Worm (Caenorhabditis elegans) whole organism, early embryonic: ENCODE results near the gene rsp-1.

Experiments used
- B0310.2 ChIP-seq: sonication (generic microtip); optimal IDR thresholded peaks from 2 replicates; lab custom pipeline; 2016; ENCODE audit warnings: mild to moderate bottlenecking, missing genetic modification characterization, missing compliant biosample characterization
- F13C5.2 ChIP-seq: sonication (generic microtip); optimal IDR thresholded peaks from 2 replicates; lab custom pipeline; 2017; ENCODE audit warnings: mild to moderate bottlenecking, missing genetic modification characterization, inconsistent platforms, missing compliant biosample characterization
- aly-1 ChIP-seq: sonication (generic microtip); optimal IDR thresholded peaks from 2 replicates; lab custom pipeline; 2016; ENCODE audit warnings: missing genetic modification characterization, missing compliant biosample characterization
- ama-1 ChIP-seq: fragments of 150-350 bp; optimal IDR thresholded peaks from 2 replicates; lab custom pipeline; 2014
- ceh-13 ChIP-seq: fragments of 200-800 bp; sonication (Bioruptor generic); optimal IDR thresholded peaks from 2 replicates; lab custom pipeline; 2018; ENCODE audit warnings: mild to moderate bottlenecking, missing genetic modification characterization, missing compliant biosample characterization
- ceh-36 ChIP-seq: sonication (generic microtip); optimal IDR thresholded peaks from 2 replicates; lab custom pipeline; 2016; ENCODE audit warnings: missing genetic modification characterization, inconsistent platforms, missing compliant biosample characterization
- ets-7 ChIP-seq: sonication (generic microtip); optimal IDR thresholded peaks from 2 replicates; lab custom pipeline; 2016; ENCODE audit warnings: missing genotype, missing genetic modification characterization, missing compliant biosample characterization
- flt-1 ChIP-seq: fragments of 200-800 bp; sonication (Bioruptor generic); IDR thresholded peaks from 2 replicates; pipeline ENCODE4 v1.3.6; 2022; ENCODE audit warnings: missing genetic modification characterization, missing compliant biosample characterization
- hmbx-1 ChIP-seq: sonication (generic microtip); optimal IDR thresholded peaks from 2 replicates; lab custom pipeline; 2016; ENCODE audit warnings: mild to moderate bottlenecking, missing genetic modification characterization, missing compliant biosample characterization
- hmg-4 ChIP-seq: fragments of 200-800 bp; sonication (Bioruptor generic); optimal IDR thresholded peaks from 2 replicates; lab custom pipeline; 2018; ENCODE audit warnings: mild to moderate bottlenecking, missing genetic modification characterization, missing compliant biosample characterization
- hnd-1 ChIP-seq: sonication (generic microtip); optimal IDR thresholded peaks from 2 replicates; lab custom pipeline; 2016; ENCODE audit warnings: missing genetic modification characterization, missing compliant biosample characterization
- pes-1 ChIP-seq: fragments of 200-800 bp; sonication (Bioruptor generic); IDR thresholded peaks from 2 replicates; pipeline ENCODE4 v1.3.6; 2022; ENCODE audit warnings: missing genetic modification reagents, missing genetic modification characterization, missing compliant biosample characterization
- scrt-1 ChIP-seq: fragments of 200-800 bp; sonication (Bioruptor generic); IDR thresholded peaks from 2 replicates; pipeline ENCODE4 v1.3.6; 2022; ENCODE audit warnings: missing genetic modification characterization, missing compliant biosample characterization
- sea-1 ChIP-seq: fragments of 200-800 bp; sonication (Bioruptor generic); conservative IDR thresholded peaks from 2 replicates; pipeline ENCODE4 v1.3.6; 2022; ENCODE audit warnings: missing genetic modification characterization, missing compliant biosample characterization
- tbx-11 ChIP-seq: fragments of 200-800 bp; sonication (Bioruptor generic); IDR thresholded peaks from 2 replicates; pipeline ENCODE4 v1.3.6; 2022; ENCODE audit warnings: missing genetic modification characterization, missing compliant biosample characterization
- tbx-37 ChIP-seq: fragments of 200-800 bp; sonication (Bioruptor generic); conservative IDR thresholded peaks from 2 replicates; pipeline ENCODE4 v1.3.6; 2022; ENCODE audit warnings: missing genetic modification reagents, missing genetic modification characterization, missing compliant biosample characterization
- tra-4 ChIP-seq: sonication (generic microtip); optimal IDR thresholded peaks from 2 replicates; lab custom pipeline; 2017; ENCODE audit warnings: missing genetic modification characterization, missing compliant biosample characterization

Gene rsp-1

DNA sequence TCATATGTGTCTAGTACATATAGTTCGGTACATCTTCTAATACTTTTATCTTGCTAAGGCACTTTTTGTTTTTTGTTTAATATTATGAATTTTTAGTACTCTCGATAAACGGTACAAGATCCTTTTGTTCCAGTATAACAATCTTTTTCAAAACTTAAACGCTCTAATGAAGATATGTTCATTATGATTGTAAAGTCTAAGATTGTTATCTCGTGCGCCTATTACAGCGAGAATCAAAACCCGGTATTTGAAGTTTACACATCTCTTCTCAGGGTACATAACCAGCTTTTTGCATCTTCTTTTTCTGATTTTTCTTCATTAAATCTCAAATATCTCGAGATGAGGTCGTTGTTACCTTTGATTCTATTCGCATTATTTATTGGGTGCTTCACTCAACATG is 34.8 kb downstream of the rsp-1 start, which contains the start of gene B0334.13:
B0334.13 (plus strand) TSS at position 301 of the 400 bp plus-strand sequence.
- no peak for TF ChIP-seq aly-1
- TF ChIP-seq flt-1 (GFP tag; lab: Robert Waterston, UW), result no peak

DNA sequence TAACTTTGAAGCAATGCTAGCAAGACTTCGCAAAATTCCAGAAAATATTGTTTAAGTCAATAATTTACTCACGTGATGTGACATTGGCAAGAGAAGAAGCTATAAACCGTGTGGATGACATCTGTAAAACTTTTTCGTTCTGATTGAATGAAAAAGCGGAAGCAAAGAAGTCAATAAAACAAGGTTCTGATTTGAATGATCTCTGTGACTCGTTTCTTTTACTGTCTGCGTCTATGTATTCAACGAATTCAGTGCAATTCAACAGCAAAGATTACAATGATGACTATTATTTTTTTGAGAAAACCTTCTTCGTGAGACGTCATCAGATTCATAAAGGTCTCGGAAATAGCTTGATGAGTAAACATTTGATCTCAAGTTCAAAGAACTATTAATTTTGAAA is 39.7 kb downstream of the rsp-1 start, which contains the start of gene hacl-1:
hacl-1 (minus strand) TSS at position 121 of the 400 bp plus-strand sequence.
- no peak for TF ChIP-seq sea-1 (GFP tag; lab: Robert Waterston, UW)
- no peak for TF ChIP-seq hnd-1
- no peak for TF ChIP-seq ceh-13
- TF ChIP-seq tbx-37 (GFP tag; lab: Robert Waterston, UW), result no peak
- TF ChIP-seq pes-1 (GFP tag; lab: Robert Waterston, UW), result no peak
- no peak for TF ChIP-seq hmg-4 (GFP tag; lab: Kevin White, UChicago)
- no peak for TF ChIP-seq scrt-1
- TF ChIP-seq flt-1 (GFP tag; lab: Robert Waterston, UW), result no peak
- no peak for TF ChIP-seq ama-1 (lab: Kevin White, UChicago)
- no peak for TF ChIP-seq aly-1
- no peak for TF ChIP-seq ceh-36 (tag; lab: Kevin White, UChicago)
- no peak for TF ChIP-seq ets-7 (tag; lab: Kevin White, UChicago)
- no peak for TF ChIP-seq hmbx-1
- no peak for TF ChIP-seq B0310.2 (tag; lab: Kevin White, UChicago)
- no peak for TF ChIP-seq tra-4
- no peak for TF ChIP-seq tbx-11 (GFP tag; lab: Robert Waterston, UW)
- no peak for TF ChIP-seq F13C5.2 (tag; lab: Kevin White, UChicago)

DNA sequence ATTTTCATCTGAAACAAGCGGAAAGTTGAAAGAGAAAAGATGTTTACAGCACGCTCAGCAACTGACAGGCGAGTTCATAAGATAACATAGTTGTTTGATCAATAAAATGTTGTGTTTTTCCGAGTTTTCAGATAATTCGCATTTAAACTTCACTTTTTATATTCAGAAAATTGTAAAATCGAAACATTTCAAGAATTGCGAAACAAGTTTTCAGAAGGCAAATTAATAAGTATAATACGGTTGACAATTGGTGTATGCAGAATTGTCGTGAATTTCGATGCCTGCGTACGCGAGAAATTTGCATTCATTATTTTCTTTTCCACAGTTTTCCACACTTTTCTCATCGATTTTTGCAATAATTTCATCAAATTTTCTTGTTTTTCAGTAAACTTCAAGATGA is 42.1 kb downstream of the rsp-1 start, which contains the start of the genes ooc-3 and B0334.4:
ooc-3 (minus strand) TSS at position 15 of the 400 bp plus-strand sequence.
B0334.4 (plus strand) TSS at position 386 of the 400 bp plus-strand sequence.
- TF ChIP-seq hmg-4 (GFP tag; lab: Kevin White, UChicago) (no peak), hmbx-1 (no peak), sea-1 (GFP tag; lab: Robert Waterston, UW) (no peak), ama-1 (lab: Kevin White, UChicago) (no peak), F13C5.2 (tag; lab: Kevin White, UChicago) (no peak), flt-1 (GFP tag; lab: Robert Waterston, UW) (no peak), ceh-13 (no peak), ceh-36 (tag; lab: Kevin White, UChicago) (no peak), pes-1 (GFP tag; lab: Robert Waterston, UW) (no peak), ets-7 (tag; lab: Kevin White, UChicago) (no peak), tra-4 (no peak), tbx-11 (GFP tag; lab: Robert Waterston, UW) (no peak), scrt-1 (no peak), tbx-37 (GFP tag; lab: Robert Waterston, UW) (no peak), B0310.2 (tag; lab: Kevin White, UChicago) (no peak), hnd-1 (no peak), aly-1 (no peak)

DNA sequence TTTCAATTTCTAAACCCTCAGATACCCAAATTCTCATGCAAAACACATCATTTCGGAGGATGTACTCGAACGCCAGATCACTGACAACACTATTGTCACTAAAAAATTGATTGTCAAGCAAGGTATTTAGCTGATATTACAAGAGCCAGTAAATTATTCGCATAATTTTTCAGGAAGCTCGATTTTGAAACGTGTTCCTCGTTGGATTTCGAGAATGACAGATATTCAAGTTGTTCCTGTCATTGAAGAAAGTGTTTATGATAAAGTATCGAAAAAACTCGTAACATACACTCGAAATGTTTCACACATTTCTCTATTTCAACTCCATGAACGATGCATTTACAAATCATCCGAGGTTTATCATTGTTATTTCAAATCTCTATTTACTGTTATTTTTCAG is 42.6 kb downstream of the rsp-1 start:
- TF ChIP-seq tbx-37 (GFP tag; lab: Robert Waterston, UW), result no peak
- TF ChIP-seq ama-1 (lab: Kevin White, UChicago), result no peak
- no peak for TF ChIP-seq ets-7 (tag; lab: Kevin White, UChicago)
- no peak for TF ChIP-seq tra-4
- no peak for TF ChIP-seq ceh-13
- no peak for TF ChIP-seq hmg-4 (GFP tag; lab: Kevin White, UChicago)
- no peak for TF ChIP-seq flt-1 (GFP tag; lab: Robert Waterston, UW)
- TF ChIP-seq sea-1 (GFP tag; lab: Robert Waterston, UW), result no peak
- no peak for TF ChIP-seq pes-1 (GFP tag; lab: Robert Waterston, UW)
- TF ChIP-seq B0310.2 (tag; lab: Kevin White, UChicago), result no peak
- no peak for TF ChIP-seq ceh-36 (tag; lab: Kevin White, UChicago)
- TF ChIP-seq F13C5.2 (tag; lab: Kevin White, UChicago), result no peak
- TF ChIP-seq scrt-1, result no peak
- TF ChIP-seq aly-1, result no peak
- no peak for TF ChIP-seq hmbx-1
- no peak for TF ChIP-seq tbx-11 (GFP tag; lab: Robert Waterston, UW)
- no peak for TF ChIP-seq hnd-1

DNA sequence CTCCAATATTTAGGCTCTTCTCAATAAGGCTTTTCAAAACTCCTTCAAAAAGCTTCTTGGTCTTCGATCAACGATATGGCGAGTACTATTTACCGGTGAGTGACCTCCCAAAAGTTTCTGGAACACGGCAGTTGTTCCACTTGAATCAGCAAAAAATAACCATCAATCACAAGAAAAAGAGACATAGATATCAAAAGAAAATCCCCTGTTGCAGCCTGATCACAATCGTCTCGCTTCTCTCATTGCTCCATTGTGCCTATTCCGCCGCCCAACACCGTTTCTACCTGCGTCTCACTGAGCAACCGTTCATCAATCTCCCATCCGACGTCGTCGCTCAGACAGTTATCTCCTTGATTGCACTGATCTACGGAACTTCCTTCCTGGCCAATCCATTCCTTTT is 43.6 kb downstream of the rsp-1 start, which contains the start of gene emc-5:
emc-5 (plus strand) TSS at position 14 of the 400 bp plus-strand sequence.
- no peak for TF ChIP-seq aly-1
- TF ChIP-seq scrt-1, result no peak
- no peak for TF ChIP-seq tbx-11 (GFP tag; lab: Robert Waterston, UW)
- no peak for TF ChIP-seq ceh-13
- no peak for TF ChIP-seq tra-4
- no peak for TF ChIP-seq pes-1 (GFP tag; lab: Robert Waterston, UW)
- no peak for TF ChIP-seq sea-1 (GFP tag; lab: Robert Waterston, UW)
- no peak for TF ChIP-seq B0310.2 (tag; lab: Kevin White, UChicago)
- no peak for TF ChIP-seq hmbx-1
- no peak for TF ChIP-seq hnd-1
- TF ChIP-seq ama-1 (lab: Kevin White, UChicago), result no peak
- TF ChIP-seq tbx-37 (GFP tag; lab: Robert Waterston, UW), result no peak
- no peak for TF ChIP-seq flt-1 (GFP tag; lab: Robert Waterston, UW)
- TF ChIP-seq F13C5.2 (tag; lab: Kevin White, UChicago), result no peak
- no peak for TF ChIP-seq ceh-36 (tag; lab: Kevin White, UChicago)
- no peak for TF ChIP-seq ets-7 (tag; lab: Kevin White, UChicago)
- TF ChIP-seq hmg-4 (GFP tag; lab: Kevin White, UChicago), result no peak

DNA sequence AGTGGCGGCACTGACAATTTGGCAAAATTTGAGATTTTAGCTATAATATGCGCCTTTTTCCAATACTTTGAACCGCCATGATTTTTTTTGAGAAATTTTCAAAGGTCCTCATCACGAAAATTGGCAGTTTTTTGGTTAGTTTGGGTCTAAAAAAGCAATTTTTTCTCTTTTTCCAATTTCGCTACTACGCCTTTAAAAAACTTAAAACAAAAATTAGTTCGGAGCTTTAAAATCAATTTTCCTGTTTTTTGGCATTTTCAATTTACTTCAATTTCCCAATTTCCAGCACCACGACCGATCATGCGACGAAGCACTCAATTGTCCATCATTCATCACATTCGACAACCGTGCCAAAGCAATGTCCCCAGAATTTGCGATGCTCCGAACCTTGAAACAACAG is 44.2 kb downstream of the rsp-1 start, which contains the start of gene B0334.5:
B0334.5 (plus strand) TSS at position 301 of the 400 bp plus-strand sequence.
- TF ChIP-seq F13C5.2 (tag; lab: Kevin White, UChicago), result no peak
- no peak for TF ChIP-seq sea-1 (GFP tag; lab: Robert Waterston, UW)
- no peak for TF ChIP-seq tbx-37 (GFP tag; lab: Robert Waterston, UW)
- no peak for TF ChIP-seq hmg-4 (GFP tag; lab: Kevin White, UChicago)
- TF ChIP-seq flt-1 (GFP tag; lab: Robert Waterston, UW), result no peak
- no peak for TF ChIP-seq pes-1 (GFP tag; lab: Robert Waterston, UW)
- TF ChIP-seq scrt-1, result no peak
- no peak for TF ChIP-seq ama-1 (lab: Kevin White, UChicago)

DNA sequence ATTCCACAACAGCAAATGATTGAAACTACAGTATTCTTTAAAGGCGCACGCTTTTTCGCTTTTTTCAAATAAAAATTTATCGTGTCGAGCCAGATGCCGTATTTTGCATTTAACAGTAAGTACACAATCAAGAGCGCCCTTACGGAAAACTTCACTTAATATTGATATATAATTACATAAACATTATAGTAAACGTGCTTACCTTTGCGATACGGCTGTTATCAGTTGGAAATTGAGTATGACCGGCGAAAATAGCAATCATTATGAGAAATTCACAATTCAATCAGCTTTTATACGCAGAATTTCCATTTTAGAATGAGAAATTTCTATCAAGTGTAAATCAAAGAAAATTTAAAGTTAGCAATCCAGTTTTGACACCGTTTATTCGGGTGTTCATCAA is 47.0 kb downstream of the rsp-1 start, which contains the start of gene B0334.20:
B0334.20 (minus strand) TSS at position 262 of the 400 bp plus-strand sequence.
- TF ChIP-seq flt-1 (GFP tag; lab: Robert Waterston, UW) (no peak), pes-1 (GFP tag; lab: Robert Waterston, UW) (no peak), tra-4 (no peak), B0310.2 (tag; lab: Kevin White, UChicago) (no peak), ceh-36 (tag; lab: Kevin White, UChicago) (no peak), scrt-1 (no peak), hmg-4 (GFP tag; lab: Kevin White, UChicago) (no peak), ets-7 (tag; lab: Kevin White, UChicago) (no peak), hmbx-1 (no peak), hnd-1 (no peak), tbx-11 (GFP tag; lab: Robert Waterston, UW) (no peak), ama-1 (lab: Kevin White, UChicago) (no peak)
